Worm (Caenorhabditis elegans) whole organism, young adult: ENCODE data around the gene F11A5.13.

Experiments
- B0035.1 ChIP-seq: sonication (generic microtip); optimal IDR thresholded peaks from 2 replicates; lab custom pipeline; 2016; ENCODE audit warnings: missing genetic modification characterization, mild to moderate bottlenecking, missing compliant biosample characterization, missing genotype, missing genetic modification reagents
- B0261.1 ChIP-seq: sonication (generic microtip); optimal IDR thresholded peaks from 2 replicates; lab custom pipeline; 2016; ENCODE audit warnings: mild to moderate bottlenecking, missing genetic modification characterization, moderate library complexity, missing compliant biosample characterization
- C17E4.6 ChIP-seq: fragments of 200-800 bp; sonication (Bioruptor generic); IDR thresholded peaks from 2 replicates; pipeline ENCODE4 v1.3.6; 2022; ENCODE audit warnings: missing genetic modification reagents, missing genetic modification characterization, missing compliant biosample characterization
- F22D6.2 ChIP-seq: sonication (generic microtip); optimal IDR thresholded peaks from 2 replicates; lab custom pipeline; 2016; ENCODE audit warnings: mild to moderate bottlenecking, missing genetic modification characterization, missing compliant biosample characterization
- F55B11.4 ChIP-seq: sonication (generic microtip); optimal IDR thresholded peaks from 2 replicates; lab custom pipeline; 2016; ENCODE audit warnings: missing compliant biosample characterization, missing genetic modification characterization, borderline replicate concordance; ENCODE audit not compliant: insufficient read depth
- Y95B8A.8 ChIP-seq: fragments of 200-800 bp; sonication (Bioruptor generic); IDR thresholded peaks from 2 replicates; pipeline ENCODE4 v1.3.6; 2022; ENCODE audit warnings: missing genetic modification reagents, missing genetic modification characterization, missing compliant biosample characterization
- ama-1 ChIP-seq, 3 experiments: fragments of 150-350 bp in 1 of 3; sonication (generic microtip) in 2 of 3; optimal IDR thresholded peaks; 2 replicates each; lab custom pipeline; 2014 to 2018; ENCODE audit warnings: missing biosample characterization in 2 of 3, missing genetic modification characterization in 2 of 3, missing genetic modification reagents in 2 of 3
- aptf-2 ChIP-seq: fragments of 200-800 bp; sonication (Bioruptor generic); conservative IDR thresholded peaks from 2 replicates; pipeline ENCODE4 v1.3.6; 2022; ENCODE audit warnings: missing genetic modification reagents, missing genetic modification characterization, missing compliant biosample characterization
- attf-6 ChIP-seq: fragments of 200-800 bp; sonication (Bioruptor generic); IDR thresholded peaks from 2 replicates; pipeline ENCODE4 v1.3.6; 2022; ENCODE audit warnings: missing genetic modification reagents, missing genetic modification characterization, missing compliant biosample characterization
- bed-1 ChIP-seq: fragments of 200-800 bp; sonication (Bioruptor generic); IDR thresholded peaks from 2 replicates; pipeline ENCODE4 v1.3.6; 2022; ENCODE audit warnings: missing genetic modification reagents, missing genetic modification characterization, missing compliant biosample characterization
- cebp-1 ChIP-seq, 2 experiments: fragments of 200-800 bp in 1 of 2; sonication (Bioruptor generic) in 1 of 2; sonication (generic microtip) in 1 of 2; IDR thresholded peaks in 1 of 2; optimal IDR thresholded peaks in 1 of 2; 2 replicates each; pipeline versions ENCODE4 v1.3.6 to Lab custom; 2017 to 2022; ENCODE audit warnings: missing compliant biosample characterization in 2 of 2, missing genetic modification characterization in 2 of 2, mild to moderate bottlenecking in 1 of 2, missing genetic modification reagents in 1 of 2, moderate library complexity in 1 of 2
- die-1 ChIP-seq: sonication (generic microtip); optimal IDR thresholded peaks from 2 replicates; lab custom pipeline; 2016; ENCODE audit warnings: missing genotype, mild to moderate bottlenecking, missing genetic modification characterization, missing compliant biosample characterization
- dpff-1 ChIP-seq: sonication (generic microtip); optimal IDR thresholded peaks from 2 replicates; lab custom pipeline; 2017; ENCODE audit warnings: mild to moderate bottlenecking, missing genetic modification characterization, missing compliant biosample characterization
- ets-4 ChIP-seq: fragments of 200-800 bp; sonication (Bioruptor generic); optimal IDR thresholded peaks from 2 replicates; lab custom pipeline; 2018; ENCODE audit warnings: mild to moderate bottlenecking, missing genetic modification characterization, missing compliant biosample characterization
- fkh-3 ChIP-seq: sonication (generic microtip); optimal IDR thresholded peaks from 2 replicates; lab custom pipeline; 2016; ENCODE audit warnings: mild to moderate bottlenecking, missing genetic modification characterization, missing compliant biosample characterization
- him-1 ChIP-seq: sonication (generic microtip); optimal IDR thresholded peaks from 2 replicates; lab custom pipeline; 2016; ENCODE audit warnings: missing genotype, missing genetic modification reagents, missing genetic modification characterization, missing compliant biosample characterization
- hrde-1 ChIP-seq: sonication (generic microtip); optimal IDR thresholded peaks from 2 replicates; lab custom pipeline; 2016; ENCODE audit warnings: missing genetic modification characterization, mild to moderate bottlenecking, missing compliant biosample characterization, moderate library complexity, missing genotype, missing genetic modification reagents, borderline replicate concordance
- lag-1 ChIP-seq: fragments of 200-800 bp; sonication (Bioruptor generic); IDR thresholded peaks from 2 replicates; pipeline ENCODE4 v1.3.6; 2022; ENCODE audit warnings: missing genetic modification reagents, missing genetic modification characterization, missing compliant biosample characterization
- let-607 ChIP-seq, 2 experiments: fragments of 200-800 bp in 1 of 2; sonication (Bioruptor generic) in 1 of 2; sonication (generic microtip) in 1 of 2; optimal IDR thresholded peaks; 2 replicates each; lab custom pipeline; 2016 to 2018; ENCODE audit warnings: mild to moderate bottlenecking in 2 of 2, missing compliant biosample characterization in 2 of 2, missing genetic modification characterization in 2 of 2, moderate library complexity in 2 of 2, missing genotype in 1 of 2
- lin-35 ChIP-seq, 3 experiments: fragments of 150-350 bp in 2 of 3; sonication (generic microtip) in 1 of 3; optimal IDR thresholded peaks; 2 replicates each; lab custom pipeline; 2014 to 2018; ENCODE audit warnings: missing biosample characterization in 3 of 3, missing genetic modification characterization in 3 of 3, missing genetic modification reagents in 3 of 3
- madf-3 ChIP-seq: fragments of 200-800 bp; sonication (Bioruptor generic); IDR thresholded peaks from 2 replicates; pipeline ENCODE4 v1.3.6; 2022; ENCODE audit warnings: missing genetic modification reagents, missing genetic modification characterization, missing compliant biosample characterization
- madf-6 ChIP-seq: fragments of 200-800 bp; sonication (Bioruptor generic); IDR thresholded peaks from 2 replicates; pipeline ENCODE4 v1.3.6; 2022; ENCODE audit warnings: missing genetic modification reagents, missing genetic modification characterization, missing compliant biosample characterization
- nfyb-1 ChIP-seq: fragments of 200-800 bp; sonication (Bioruptor generic); IDR thresholded peaks from 2 replicates; pipeline ENCODE4 v1.3.6; 2022; ENCODE audit warnings: missing genetic modification reagents, missing genetic modification characterization, missing compliant biosample characterization
- rpc-1 ChIP-seq, 2 experiments: fragments of 150-350 bp in 1 of 2; sonication (generic microtip) in 1 of 2; optimal IDR thresholded peaks; 2 replicates each; lab custom pipeline; 2014 to 2018; ENCODE audit warnings: missing biosample characterization in 1 of 2, missing genetic modification characterization in 1 of 2, missing genetic modification reagents in 1 of 2, missing genotype in 1 of 2
- snpc-4 ChIP-seq, 5 experiments: fragments of 150-350 bp in 1 of 5; sonication (generic microtip) in 4 of 5; optimal IDR thresholded peaks; 2 replicates each; lab custom pipeline; 2014 to 2018; ENCODE audit warnings: missing genetic modification characterization in 5 of 5, missing biosample characterization in 3 of 5, antibody characterized with exemption in 2 of 5, mild to moderate bottlenecking in 2 of 5, missing compliant biosample characterization in 2 of 5, missing genotype in 2 of 5, moderate library complexity in 2 of 5, missing genetic modification reagents in 1 of 5
- sptf-2 ChIP-seq: fragments of 200-800 bp; sonication (Bioruptor generic); optimal IDR thresholded peaks from 2 replicates; lab custom pipeline; 2018; ENCODE audit warnings: mild to moderate bottlenecking, missing genetic modification characterization, missing compliant biosample characterization
- tbp1 ChIP-seq: fragments of 200-800 bp; sonication (Bioruptor generic); optimal IDR thresholded peaks from 2 replicates; lab custom pipeline; 2018; ENCODE audit warnings: mild to moderate bottlenecking, missing genetic modification characterization, missing compliant biosample characterization
- tbx-9 ChIP-seq: sonication (generic microtip); optimal IDR thresholded peaks from 2 replicates; lab custom pipeline; 2016; ENCODE audit warnings: borderline replicate concordance, missing genetic modification characterization, inconsistent platforms, missing compliant biosample characterization
- ztf-25 ChIP-seq: fragments of 200-800 bp; sonication (Bioruptor generic); IDR thresholded peaks from 2 replicates; pipeline ENCODE4 v1.3.6; 2022; ENCODE audit warnings: missing genetic modification reagents, missing genetic modification characterization, missing compliant biosample characterization
- ztf-28 ChIP-seq: fragments of 200-800 bp; sonication (Bioruptor generic); IDR thresholded peaks from 2 replicates; pipeline ENCODE4 v1.3.6; 2022; ENCODE audit warnings: missing genetic modification reagents, missing genetic modification characterization, missing compliant biosample characterization

The F11A5.13 gene

ce11 chrV:16225524-16226116, 861 bp downstream of the F11A5.13 start (continued):
- TF ChIP-seq B0035.1 (tag; lab: Kevin White, UChicago), result no peak
- TF ChIP-seq him-1 (tag; lab: Kevin White, UChicago), result no peak
- no peak for TF ChIP-seq F55B11.4 (tag; lab: Kevin White, UChicago)
- TF ChIP-seq cebp-1 (GFP tag; IDR thresholded peaks at IDR 0.05; lab: Robert Waterston, UW), result no peak
- no peak for TF ChIP-seq cebp-1 (tag; optimal IDR thresholded peaks at IDR 0.05; lab: Kevin White, UChicago)
- TF ChIP-seq ets-4, result no peak
- TF ChIP-seq fkh-3 (tag; lab: Kevin White, UChicago), result no peak

ce11 chrV:16224027-16224426, 2.5 kb downstream of the F11A5.13 start, which contains the start of gene stdh-2:
stdh-2 (plus strand) TSS chrV:16224327.
- no peak for TF ChIP-seq aptf-2 (GFP tag; lab: Robert Waterston, UW)
- no peak for TF ChIP-seq die-1 (tag; lab: Kevin White, UChicago)

- TF ChIP-seq C17E4.6, result no peak
- TF ChIP-seq lag-1 (GFP tag; lab: Robert Waterston, UW), result no peak
- TF ChIP-seq bed-1, result no peak
- TF ChIP-seq, all 124 proteins: peak for 0
Measured at ce11 chrV:16220020-16220419, 6.5 kb downstream of the F11A5.13 start.

- TF ChIP-seq dpff-1, result no peak
- no peak for TF ChIP-seq madf-3 (GFP tag; lab: Robert Waterston, UW)
- no peak for TF ChIP-seq nfyb-1
- no peak for TF ChIP-seq madf-6 (GFP tag; lab: Robert Waterston, UW)
- TF ChIP-seq ztf-25, result no peak
- TF ChIP-seq attf-6 (GFP tag; lab: Robert Waterston, UW), result 0 out of 2 replicates have a peak, but pooled peaks have one; percentile 27
- TF ChIP-seq snpc-4 (GFP tag; optimal IDR thresholded peaks at IDR 0.05; lab: Kevin White, UChicago), result no peak
- peak in 1 of 4 experiments; percentile 21 for TF ChIP-seq snpc-4 (tag; optimal IDR thresholded peaks at IDR 0.05; lab: Kevin White, UChicago)
- no peak for TF ChIP-seq lin-35 (GFP tag; optimal IDR thresholded peaks at IDR 0.05; lab: Kevin White, UChicago)
- peak; percentile 74 for TF ChIP-seq tbp1 (GFP tag; lab: Kevin White, UChicago)
- TF ChIP-seq B0261.1 (tag; lab: Kevin White, UChicago), result peak; percentile 42
- TF ChIP-seq rpc-1 (optimal IDR thresholded peaks at IDR 0.05; lab: Kevin White, UChicago), result peak; percentile 29
- peak; percentile 74 for TF ChIP-seq rpc-1 (tag; optimal IDR thresholded peaks at IDR 0.05; lab: Kevin White, UChicago)
Measured at ce11 chrV:16218972-16219757, 7.3 kb downstream of the F11A5.13 start, which contains the start of gene glc-1. glc-1 (plus strand) TSS chrV:16219634.

- TF ChIP-seq tbx-9 (tag; lab: Kevin White, UChicago), result no peak
- no peak for TF ChIP-seq hrde-1
- no peak for TF ChIP-seq B0261.1 (tag; lab: Kevin White, UChicago)
- TF ChIP-seq let-607 (tag; optimal IDR thresholded peaks at IDR 0.05; lab: Kevin White, UChicago), result no peak
- TF ChIP-seq ama-1 (optimal IDR thresholded peaks at IDR 0.05; lab: Kevin White, UChicago), result no peak
- no peak for TF ChIP-seq ama-1 (GFP tag; optimal IDR thresholded peaks at IDR 0.05; lab: Kevin White, UChicago)
- TF ChIP-seq ztf-28 (GFP tag; lab: Robert Waterston, UW), result no peak
- TF ChIP-seq sptf-2 (GFP tag; lab: Kevin White, UChicago), result no peak
- TF ChIP-seq attf-6 (GFP tag; lab: Robert Waterston, UW), result no peak
- TF ChIP-seq F22D6.2 (tag; lab: Kevin White, UChicago), result no peak
- no peak for TF ChIP-seq Y95B8A.8 (GFP tag; lab: Robert Waterston, UW)
Measured at ce11 chrV:16218522-16218921, 8.0 kb downstream of the F11A5.13 start, which contains the start of gene F11A5.15. F11A5.15 (minus strand) TSS chrV:16218622.
